Fruit fly (Drosophila melanogaster) whole organism, prepupa: Measurements from ENCODE around the gene CG17717.

Experiments used
- Blimp-1 ChIP-seq: fragments of 200-800 bp; sonication (Bioruptor generic); optimal IDR thresholded peaks from 3 replicates; lab custom pipeline; 2017; ENCODE audit warnings: missing biosample characterization, missing genetic modification characterization, mild to moderate bottlenecking, moderate library complexity, missing genetic modification reagents
- CG10631 ChIP-seq: fragments of 200-800 bp; sonication (Bioruptor generic); optimal IDR thresholded peaks from 2 replicates; lab custom pipeline; 2016; ENCODE audit warnings: missing biosample characterization, missing genetic modification characterization
- CG10669 ChIP-seq: fragments of 200-800 bp; sonication (Bioruptor generic); optimal IDR thresholded peaks from 3 replicates; lab custom pipeline; 2018; ENCODE audit warnings: missing biosample characterization, mild to moderate bottlenecking, missing genetic modification characterization, moderate library complexity
- CG11294 ChIP-seq: fragments of 200-800 bp; sonication (Bioruptor generic); IDR thresholded peaks from 2 replicates; pipeline ENCODE4 v1.3.6; 2022; ENCODE audit warnings: missing biosample characterization, missing genetic modification characterization
- CG11762 ChIP-seq: fragments of 200-800 bp; sonication (Bioruptor generic); optimal IDR thresholded peaks from 3 replicates; lab custom pipeline; 2016; ENCODE audit warnings: missing biosample characterization, missing genetic modification characterization; ENCODE audit not compliant: insufficient read depth
- CG1621 ChIP-seq: fragments of 200-800 bp; sonication (Bioruptor generic); optimal IDR thresholded peaks from 3 replicates; lab custom pipeline; 2018; ENCODE audit warnings: missing biosample characterization, mild to moderate bottlenecking, missing genetic modification characterization
- CG16779 ChIP-seq: fragments of 200-800 bp; sonication (Bioruptor generic); optimal IDR thresholded peaks from 3 replicates; lab custom pipeline; 2017; ENCODE audit warnings: missing biosample characterization, mild to moderate bottlenecking, missing genetic modification characterization
- CG3032 ChIP-seq: fragments of 200-800 bp; optimal IDR thresholded peaks from 2 replicates; lab custom pipeline; 2019; ENCODE audit warnings: missing biosample characterization, mild to moderate bottlenecking, missing genetic modification characterization, moderate library complexity
- CG31627 ChIP-seq: fragments of 200-800 bp; sonication (Bioruptor generic); optimal IDR thresholded peaks from 3 replicates; lab custom pipeline; 2016; ENCODE audit warnings: missing biosample characterization, missing genetic modification characterization
- CG32006 ChIP-seq: fragments of 200-800 bp; sonication (Bioruptor generic); optimal IDR thresholded peaks from 3 replicates; lab custom pipeline; 2017; ENCODE audit warnings: missing biosample characterization, mild to moderate bottlenecking, missing genetic modification characterization
- CG4318 ChIP-seq: fragments of 200-800 bp; sonication (Bioruptor generic); optimal IDR thresholded peaks from 3 replicates; lab custom pipeline; 2017; ENCODE audit warnings: missing biosample characterization, mild to moderate bottlenecking, missing genetic modification characterization
- CG6163 ChIP-seq: fragments of 200-800 bp; sonication (Bioruptor generic); IDR thresholded peaks from 3 replicates; pipeline ENCODE4 v1.3.6; 2022; ENCODE audit warnings: missing biosample characterization, missing genetic modification characterization
- CG6276 ChIP-seq: fragments of 200-800 bp; sonication (Bioruptor generic); optimal IDR thresholded peaks from 2 replicates; lab custom pipeline; 2017; ENCODE audit warnings: missing biosample characterization, mild to moderate bottlenecking, missing genetic modification characterization
- CG6792 ChIP-seq: fragments of 200-800 bp; sonication (Bioruptor generic); optimal IDR thresholded peaks from 3 replicates; lab custom pipeline; 2016; ENCODE audit warnings: missing biosample characterization, missing genetic modification characterization
- CG6808 ChIP-seq: fragments of 200-800 bp; sonication (Bioruptor generic); optimal IDR thresholded peaks from 3 replicates; lab custom pipeline; 2017; ENCODE audit warnings: missing biosample characterization, missing genetic modification characterization, mild to moderate bottlenecking, moderate library complexity, missing genetic modification reagents
- CG6854 ChIP-seq: fragments of 200-800 bp; sonication (Bioruptor generic); optimal IDR thresholded peaks from 2 replicates; lab custom pipeline; 2017; ENCODE audit warnings: missing biosample characterization, mild to moderate bottlenecking, missing genetic modification characterization
- CG8119 ChIP-seq: fragments of 200-800 bp; sonication (Bioruptor generic); IDR thresholded peaks from 3 replicates; pipeline ENCODE4 v1.3.6; 2022; ENCODE audit warnings: missing biosample characterization, missing genetic modification characterization
- CG8632 ChIP-seq: fragments of 200-800 bp; sonication (Bioruptor generic); optimal IDR thresholded peaks from 3 replicates; lab custom pipeline; 2016; ENCODE audit warnings: missing biosample characterization, missing genetic modification characterization
- CG9139 ChIP-seq: fragments of 200-800 bp; sonication (Bioruptor generic); optimal IDR thresholded peaks from 3 replicates; lab custom pipeline; 2017; ENCODE audit warnings: missing biosample characterization, mild to moderate bottlenecking, missing genetic modification characterization
- Eip75B ChIP-seq: fragments of 200-800 bp; sonication (Bioruptor generic); optimal IDR thresholded peaks from 3 replicates; lab custom pipeline; 2016; ENCODE audit warnings: missing biosample characterization, missing genetic modification characterization
- Eip78C ChIP-seq: fragments of 200-800 bp; sonication (Bioruptor generic); peaks from one replicate; lab custom pipeline; 2016; ENCODE audit warnings: missing biosample characterization, missing genetic modification characterization
- Eip93F ChIP-seq: fragments of 200-800 bp; sonication (Bioruptor generic); optimal IDR thresholded peaks from 2 replicates; lab custom pipeline; 2016; ENCODE audit warnings: missing biosample characterization, mild to moderate bottlenecking, missing genetic modification characterization
- Ets21C ChIP-seq: fragments of 200-800 bp; sonication (Bioruptor generic); optimal IDR thresholded peaks from 3 replicates; lab custom pipeline; 2016; ENCODE audit warnings: missing biosample characterization, missing genetic modification characterization
- Ets96B ChIP-seq: fragments of 200-800 bp; optimal IDR thresholded peaks from 2 replicates; lab custom pipeline; 2019; ENCODE audit warnings: missing biosample characterization, mild to moderate bottlenecking, missing genetic modification characterization, moderate library complexity
- Gug ChIP-seq: fragments of 200-800 bp; sonication (Bioruptor generic); IDR thresholded peaks from 2 replicates; pipeline ENCODE4 v1.3.6; 2022; ENCODE audit warnings: missing biosample characterization, missing genetic modification characterization
- Hr38 ChIP-seq: sonication (Bioruptor generic); optimal IDR thresholded peaks from 2 replicates; lab custom pipeline; 2016; ENCODE audit warnings: missing biosample characterization, missing genetic modification characterization
- Hr39 ChIP-seq: fragments of 200-800 bp; sonication (Bioruptor generic); optimal IDR thresholded peaks from 2 replicates; lab custom pipeline; 2016; ENCODE audit warnings: missing biosample characterization, missing genetic modification characterization
- Hr4 ChIP-seq: fragments of 200-800 bp; sonication (Bioruptor generic); optimal IDR thresholded peaks from 3 replicates; lab custom pipeline; 2016; ENCODE audit warnings: missing biosample characterization, missing genetic modification characterization
- OdsH ChIP-seq: fragments of 200-800 bp; sonication (Bioruptor generic); optimal IDR thresholded peaks from 3 replicates; lab custom pipeline; 2016; ENCODE audit warnings: missing biosample characterization, missing genetic modification characterization
- Sox102F ChIP-seq: fragments of 200-800 bp; sonication (Bioruptor generic); optimal IDR thresholded peaks from 2 replicates; lab custom pipeline; 2016; ENCODE audit warnings: missing biosample characterization, mild to moderate bottlenecking, missing genetic modification characterization
- Sox14 ChIP-seq: fragments of 200-800 bp; sonication (Bioruptor generic); optimal IDR thresholded peaks from 3 replicates; lab custom pipeline; 2016; ENCODE audit warnings: missing biosample characterization, missing genetic modification characterization
- achi ChIP-seq: fragments of 200-800 bp; sonication (Bioruptor generic); optimal IDR thresholded peaks from 3 replicates; lab custom pipeline; 2016; ENCODE audit warnings: missing biosample characterization, missing genetic modification characterization
- dsx ChIP-seq: fragments of 200-800 bp; optimal IDR thresholded peaks from 3 replicates; lab custom pipeline; 2019; ENCODE audit warnings: missing biosample characterization, mild to moderate bottlenecking, missing genetic modification characterization, moderate library complexity; ENCODE audit not compliant: poor library complexity, severe bottlenecking
- eg ChIP-seq: fragments of 200-800 bp; sonication (Bioruptor generic); IDR thresholded peaks from 3 replicates; pipeline ENCODE4 v1.3.6; 2022; ENCODE audit warnings: missing biosample characterization, missing genetic modification characterization
- fd59A ChIP-seq: fragments of 200-800 bp; sonication (Bioruptor generic); optimal IDR thresholded peaks from 2 replicates; lab custom pipeline; 2017; ENCODE audit warnings: missing biosample characterization, mild to moderate bottlenecking, missing genetic modification characterization, missing genetic modification reagents
- fkh ChIP-seq: fragments of 200-800 bp; sonication (Bioruptor generic); optimal IDR thresholded peaks from 3 replicates; lab custom pipeline; 2017; ENCODE audit warnings: missing biosample characterization, mild to moderate bottlenecking, missing genetic modification characterization, moderate library complexity
- net ChIP-seq: fragments of 200-800 bp; sonication (Bioruptor generic); optimal IDR thresholded peaks from 3 replicates; lab custom pipeline; 2016; ENCODE audit warnings: missing biosample characterization, missing genetic modification characterization
- pdm3 ChIP-seq: fragments of 200-800 bp; sonication (Bioruptor generic); optimal IDR thresholded peaks from 3 replicates; lab custom pipeline; 2016; ENCODE audit warnings: missing biosample characterization, missing genetic modification characterization
- salr ChIP-seq, 2 experiments: fragments of 200-800 bp; sonication (Bioruptor generic); optimal IDR thresholded peaks; 3 replicates each; lab custom pipeline; 2016 to 2018; ENCODE audit warnings: missing biosample characterization in 2 of 2, missing genetic modification characterization in 2 of 2, mild to moderate bottlenecking in 1 of 2
- spab ChIP-seq: fragments of 200-800 bp; sonication (Bioruptor generic); optimal IDR thresholded peaks from 2 replicates; lab custom pipeline; 2017; ENCODE audit warnings: missing biosample characterization, mild to moderate bottlenecking, missing genetic modification characterization, missing genetic modification reagents
- ss ChIP-seq, 2 experiments: fragments of 200-800 bp; sonication (Bioruptor generic); optimal IDR thresholded peaks; 2 replicates in 1 of 2; 3 replicates in 1 of 2; lab custom pipeline; 2017 to 2018; ENCODE audit warnings: mild to moderate bottlenecking in 2 of 2, missing biosample characterization in 2 of 2, missing genetic modification characterization in 2 of 2, moderate library complexity in 1 of 2
- topi ChIP-seq: fragments of 200-800 bp; sonication (Bioruptor generic); optimal IDR thresholded peaks from 3 replicates; lab custom pipeline; 2016; ENCODE audit warnings: missing biosample characterization, missing genetic modification characterization
- vri ChIP-seq: fragments of 200-800 bp; sonication (Bioruptor generic); optimal IDR thresholded peaks from 3 replicates; lab custom pipeline; 2016; ENCODE audit warnings: missing biosample characterization, mild to moderate bottlenecking, missing genetic modification characterization

The CG17717 gene

dm6 chrX:6592093-6592492 lies 3.0 kb downstream of the CG17717 start (continued):
- no peak for TF ChIP-seq Hr4 (GFP tag; lab: Kevin White, UChicago)
- no peak for TF ChIP-seq Sox14
- TF ChIP-seq CG8119 (GFP tag; lab: Robert Waterston, UW) = no peak
- no peak for TF ChIP-seq CG11294 (GFP tag; lab: Robert Waterston, UW)
- TF ChIP-seq CG11762 (GFP tag; lab: Kevin White, UChicago) = no peak

dm6 chrX:6592745-6593144 lies 3.7 kb downstream of the CG17717 start:
- TF ChIP-seq CG6808 (peak; percentile 23), CG9139 (GFP tag; lab: Kevin White, UChicago) (peak; percentile 43), Gug (GFP tag; lab: Robert Waterston, UW) (no peak), topi (GFP tag; lab: Kevin White, UChicago) (no peak), CG6163 (GFP tag; lab: Robert Waterston, UW) (0 out of 3 replicates have a peak, but pooled peaks have one; percentile 6), salr (GFP tag; optimal IDR thresholded peaks at IDR 0.05; lab: Kevin White, UChicago) (peak in 1 of 2 experiments; percentile 4), ss (GFP tag; optimal IDR thresholded peaks at IDR 0.05; lab: Kevin White, UChicago) (peak; percentile 52 to 65), fkh (GFP tag; lab: Kevin White, UChicago) (no peak), spab (GFP tag; lab: Kevin White, UChicago) (peak; percentile 17), CG6792 (GFP tag; lab: Kevin White, UChicago) (no peak), eg (no peak), CG1621 (tag; lab: Kevin White, UChicago) (peak; percentile 29), dsx (GFP tag; lab: Kevin White, UChicago) (peak; percentile 25), CG32006 (GFP tag; lab: Kevin White, UChicago) (no peak)

- TF ChIP-seq Blimp-1 (GFP tag; lab: Kevin White, UChicago) = no peak
- no peak for TF ChIP-seq Hr39
- no peak for TF ChIP-seq Sox102F (GFP tag; lab: Kevin White, UChicago)
- TF ChIP-seq spab (GFP tag; lab: Kevin White, UChicago) = no peak
- no peak for TF ChIP-seq Ets21C
- TF ChIP-seq net (GFP tag; lab: Kevin White, UChicago) = no peak
- no peak for TF ChIP-seq CG4318 (GFP tag; lab: Kevin White, UChicago)
- TF ChIP-seq CG3032 (tag; lab: Kevin White, UChicago) = no peak
- no peak for TF ChIP-seq achi (GFP tag; lab: Kevin White, UChicago)
- TF ChIP-seq CG10669 (GFP tag; lab: Kevin White, UChicago) = no peak
- no peak for TF ChIP-seq CG9139 (GFP tag; lab: Kevin White, UChicago)
- no peak for TF ChIP-seq Gug (GFP tag; lab: Robert Waterston, UW)
- TF ChIP-seq CG10631 (GFP tag; lab: Kevin White, UChicago) = no peak
- no peak for TF ChIP-seq OdsH (GFP tag; lab: Kevin White, UChicago)
- no peak for TF ChIP-seq vri
- TF ChIP-seq Hr4 (GFP tag; lab: Kevin White, UChicago) = no peak
- no peak for TF ChIP-seq CG6792 (GFP tag; lab: Kevin White, UChicago)
- TF ChIP-seq Eip78C (GFP tag; lab: Kevin White, UChicago) = no peak
- TF ChIP-seq CG16779 (tag; lab: Kevin White, UChicago) = no peak
Observed at dm6 chrX:6596788-6597187, 7.7 kb downstream of the CG17717 start, which contains the start of gene APC7. TSS of gene APC7 (plus strand) at chrX:6597088.

dm6 chrX:6599233-6599632 lies 10.1 kb downstream of the CG17717 start:
- peak; percentile 98 for TF ChIP-seq CG11294 (GFP tag; lab: Robert Waterston, UW)
- TF ChIP-seq CG6792 (GFP tag; lab: Kevin White, UChicago) = no peak
- no peak for TF ChIP-seq pdm3 (GFP tag; lab: Kevin White, UChicago)
- peak; percentile 75 for TF ChIP-seq Eip93F (GFP tag; lab: Kevin White, UChicago)
- TF ChIP-seq CG10669 (GFP tag; lab: Kevin White, UChicago) = peak; percentile 95
- TF ChIP-seq CG6163 (GFP tag; lab: Robert Waterston, UW) = peak; percentile 99
- TF ChIP-seq salr (GFP tag; optimal IDR thresholded peaks at IDR 0.05; lab: Kevin White, UChicago) = peak in 1 of 2 experiments; percentile 55
- peak; percentile 88 for TF ChIP-seq Ets96B
- no peak for TF ChIP-seq achi (GFP tag; lab: Kevin White, UChicago)
- peak; percentile 82 for TF ChIP-seq CG6854
- peak; percentile 71 to 81 for TF ChIP-seq ss (GFP tag; optimal IDR thresholded peaks at IDR 0.05; lab: Kevin White, UChicago)
- TF ChIP-seq CG31627 = no peak
- TF ChIP-seq Sox102F (GFP tag; lab: Kevin White, UChicago) = no peak
- TF ChIP-seq Eip75B (GFP tag; lab: Kevin White, UChicago) = peak; percentile 90
- TF ChIP-seq CG6276 (GFP tag; lab: Kevin White, UChicago) = peak; percentile 95
- peak; percentile 98 for TF ChIP-seq Eip78C (GFP tag; lab: Kevin White, UChicago)
- no peak for TF ChIP-seq Hr38 (GFP tag; lab: Kevin White, UChicago)
- TF ChIP-seq fd59A = no peak
- no peak for TF ChIP-seq CG8632 (GFP tag; lab: Kevin White, UChicago)
- TF ChIP-seq CG11762 (GFP tag; lab: Kevin White, UChicago) = peak; percentile 95
- TF ChIP-seq spab (GFP tag; lab: Kevin White, UChicago) = peak; percentile 87
- TF ChIP-seq CG32006 (GFP tag; lab: Kevin White, UChicago) = no peak
